Worm (Caenorhabditis elegans): ENCODE measurements around the gene pgp-9.

DNA sequence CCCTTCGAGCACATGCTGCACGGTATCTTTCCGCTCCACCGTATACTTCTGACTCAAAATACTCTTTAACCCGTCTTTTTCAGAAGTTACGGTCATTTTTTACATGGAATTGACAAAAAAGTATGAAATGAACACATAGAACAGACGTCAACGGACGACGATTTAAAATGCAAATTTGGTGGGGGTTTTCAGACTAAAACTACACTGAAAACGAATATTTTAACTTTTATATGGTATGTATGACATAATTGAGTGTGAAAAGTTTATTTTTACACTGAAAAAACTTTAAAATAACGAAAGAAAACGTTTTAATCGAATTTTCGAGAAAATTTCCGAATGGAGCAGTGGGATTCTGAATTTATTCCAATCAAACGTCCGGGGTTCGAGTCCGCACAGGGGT is 8.7 kb upstream of the pgp-9 start, which contains the start of gene twk-36:
- no peak for TF ChIP-seq aly-2 (tag; optimal IDR thresholded peaks at IDR 0.05)
- no peak for TF ChIP-seq nhr-25 (tag; optimal IDR thresholded peaks at IDR 0.05)
- TF ChIP-seq nhr-12 (tag; optimal IDR thresholded peaks at IDR 0.05): no peak
- TF ChIP-seq ama-1 (optimal IDR thresholded peaks at IDR 0.05): no peak
- no peak for TF ChIP-seq pha-4 (tag; optimal IDR thresholded peaks at IDR 0.05)
- no peak for TF ChIP-seq nhr-237 (tag; optimal IDR thresholded peaks at IDR 0.05)
- no peak for TF ChIP-seq lin-15B (tag; optimal IDR thresholded peaks at IDR 0.05)
- no peak for TF ChIP-seq ceh-16 (tag; optimal IDR thresholded peaks at IDR 0.05)
- no peak for TF ChIP-seq ceh-82 (tag; optimal IDR thresholded peaks at IDR 0.05)
- no peak for TF ChIP-seq mdl-1 (tag; optimal IDR thresholded peaks at IDR 0.05)
- no peak for TF ChIP-seq ceh-28 (tag; optimal IDR thresholded peaks at IDR 0.05)
- TF ChIP-seq unc-39 (tag; optimal IDR thresholded peaks at IDR 0.05): no peak
- no peak for TF ChIP-seq elt-2 (tag; optimal IDR thresholded peaks at IDR 0.05)

Data from whole organism, L3 larva.